Worm (Caenorhabditis elegans): ENCODE results near the gene alh-12.
"Not testable (repeated sequence)": the region's sequence is repeated elsewhere in the genome, so short reads cannot be mapped to it uniquely, and the experiment has no call there.

alh-12 gene

DNA sequence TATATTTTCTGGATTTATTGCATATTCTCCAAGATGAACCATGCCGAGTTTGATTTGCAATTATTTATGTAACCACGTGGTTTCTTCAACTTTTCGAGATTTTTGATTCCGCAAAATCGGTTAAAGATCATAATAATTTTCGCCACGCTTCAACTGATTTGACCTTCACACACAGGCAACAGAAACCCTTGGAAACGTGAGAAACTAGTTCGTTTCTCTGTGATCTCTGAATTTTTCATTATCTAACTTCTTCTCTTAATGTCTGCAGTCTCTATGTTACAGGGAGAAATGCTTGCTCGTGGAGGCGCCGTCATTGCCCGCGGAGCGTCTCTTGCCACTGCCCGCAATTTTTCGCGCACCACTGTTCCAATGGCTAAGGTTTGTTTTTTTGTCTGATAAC is 11.5 kb downstream of the alh-12 start, which contains the start of gene fum-1 (continued):
- TF ChIP-seq hmg-1.1 (GFP tag; IDR thresholded peaks at IDR 0.05): 0 out of 2 replicates have a peak, but pooled peaks have one; percentile 46
- no peak for TF ChIP-seq saeg-2 (GFP tag; IDR thresholded peaks at IDR 0.05)
- TF ChIP-seq daf-19 (GFP tag; conservative IDR thresholded peaks at IDR 0.05): no peak
- TF ChIP-seq dpl-1 (GFP tag; optimal IDR thresholded peaks at IDR 0.05): peak; percentile 49

ce11 chrIII:7468980-7469379 is 15.1 kb downstream of the alh-12 start, which contains the start of gene H14A12.5:
H14A12.5 (minus strand) TSS chrIII:7469080.
- not testable (repeated sequence) for TF ChIP-seq mep-1, zip-2, hif-1 (tag; optimal IDR thresholded peaks at IDR 0.05)

- TF ChIP-seq mdt-29 (GFP tag; IDR thresholded peaks at IDR 0.05): no peak
- TF ChIP-seq ceh-28 (tag; optimal IDR thresholded peaks at IDR 0.05): no peak
- TF ChIP-seq php-3 (GFP tag; IDR thresholded peaks at IDR 0.05): peak; percentile 78
- TF ChIP-seq ceh-44 (GFP tag; IDR thresholded peaks at IDR 0.05): no peak
- TF ChIP-seq hif-1 (tag; optimal IDR thresholded peaks at IDR 0.05): no peak
- TF ChIP-seq spr-1 (tag; optimal IDR thresholded peaks at IDR 0.05): no peak
- no peak for TF ChIP-seq aly-2 (tag; optimal IDR thresholded peaks at IDR 0.05)
- no peak for TF ChIP-seq mdl-1 (tag; optimal IDR thresholded peaks at IDR 0.05)
- TF ChIP-seq hmg-1.1 (GFP tag; IDR thresholded peaks at IDR 0.05): no peak
- no peak for TF ChIP-seq nhr-237 (tag; optimal IDR thresholded peaks at IDR 0.05)
- peak; percentile 21 for TF ChIP-seq hlh-30 (tag; optimal IDR thresholded peaks at IDR 0.05; ENCODE audit: insufficient read depth)
- no peak for TF ChIP-seq F26F4.8 (GFP tag; conservative IDR thresholded peaks at IDR 0.05)
- TF ChIP-seq ZK337.2 (GFP tag; IDR thresholded peaks at IDR 0.05): no peak
- peak; percentile 79 for TF ChIP-seq hlh-11 (tag; optimal IDR thresholded peaks at IDR 0.05)
- TF ChIP-seq dmd-6 (GFP tag; IDR thresholded peaks at IDR 0.05): peak; percentile 69
- no peak for TF ChIP-seq Y5F2A.4 (GFP tag; optimal IDR thresholded peaks at IDR 0.05)
- no peak for TF ChIP-seq F49E8.2 (tag; optimal IDR thresholded peaks at IDR 0.05; ENCODE audit: borderline replicate concordance)
- peak; percentile 28 for TF ChIP-seq nhr-102 (tag; optimal IDR thresholded peaks at IDR 0.05)
- TF ChIP-seq nhr-48 (tag; optimal IDR thresholded peaks at IDR 0.05): peak; percentile 10
- TF ChIP-seq R02D3.7 (tag; optimal IDR thresholded peaks at IDR 0.05): no peak
- no peak for TF ChIP-seq lin-13 (GFP tag; optimal IDR thresholded peaks at IDR 0.05)
- no peak for TF ChIP-seq lir-3 (tag; optimal IDR thresholded peaks at IDR 0.05)
- TF ChIP-seq tra-1 (GFP tag; IDR thresholded peaks at IDR 0.05): no peak
- TF ChIP-seq ztf-11 (tag; optimal IDR thresholded peaks at IDR 0.05): no peak
- no peak for TF ChIP-seq ctbp-1 (GFP tag; IDR thresholded peaks at IDR 0.05)
- TF ChIP-seq nhr-10 (tag; optimal IDR thresholded peaks at IDR 0.05): no peak
- no peak for TF ChIP-seq zfp-2 (tag; optimal IDR thresholded peaks at IDR 0.05)
- peak; percentile 69; the same call in 1 of the 2 replicates for TF ChIP-seq lin-1 (GFP tag; IDR thresholded peaks at IDR 0.05)
- no peak for TF ChIP-seq zip-2 (tag; optimal IDR thresholded peaks at IDR 0.05)
- no peak for TF ChIP-seq rbr-2 (tag; optimal IDR thresholded peaks at IDR 0.05)
- TF ChIP-seq nhr-28 (tag; optimal IDR thresholded peaks at IDR 0.05): peak; percentile 66
- peak in 1 of 2 experiments; percentile 36 for TF ChIP-seq daf-16 (GFP tag; optimal IDR thresholded peaks at IDR 0.05)
- no peak for TF ChIP-seq daf-16 (tag; optimal IDR thresholded peaks at IDR 0.05)
- TF ChIP-seq daf-8 (GFP tag; IDR thresholded peaks at IDR 0.05): no peak
- TF ChIP-seq T26A8.4 (GFP tag; IDR thresholded peaks at IDR 0.05): 0 out of 2 replicates have a peak, but pooled peaks have one; percentile 30
- TF ChIP-seq mep-1 (tag; optimal IDR thresholded peaks at IDR 0.05): no peak
- peak; percentile 86 for TF ChIP-seq pqm-1 (tag; optimal IDR thresholded peaks at IDR 0.05)
- no peak for TF ChIP-seq saeg-2 (GFP tag; IDR thresholded peaks at IDR 0.05)
- TF ChIP-seq dve-1 (tag; optimal IDR thresholded peaks at IDR 0.05; ENCODE audit: insufficient read depth): peak; percentile 68
- TF ChIP-seq tag-97 (GFP tag; IDR thresholded peaks at IDR 0.05): no peak
- TF ChIP-seq zfp-3 (GFP tag; conservative IDR thresholded peaks at IDR 0.05): no peak
- no peak for TF ChIP-seq Y48G9A.11 (GFP tag; IDR thresholded peaks at IDR 0.05)
- peak; percentile 14 for TF ChIP-seq aha-1 (tag)
- TF ChIP-seq zag-1 (tag; optimal IDR thresholded peaks at IDR 0.05): no peak
Observed at ce11 chrIII:7478932-7479331, 25.1 kb downstream of the alh-12 start.

All from whole organism, L4 larva.